Worm (Caenorhabditis elegans) whole organism, L2 larva: ENCODE measurements around the gene C41G6.12.

Experiments
- elt-1 ChIP-seq: fragments of 150-350 bp; optimal IDR thresholded peaks from 2 replicates; lab custom pipeline; 2014; ENCODE audit warnings: missing biosample characterization, missing genetic modification characterization
- ztf-11 ChIP-seq: sonication (generic microtip); optimal IDR thresholded peaks from 2 replicates; lab custom pipeline; 2017; ENCODE audit warnings: missing biosample characterization, missing genetic modification characterization

ce11 chrV:15235661-15236060 lies 28.1 kb upstream of the C41G6.12 start, which contains the start of gene nhr-164:
- TF ChIP-seq elt-1 = no peak
- no peak for TF ChIP-seq ztf-11 (tag; lab: Kevin White, UChicago)
